Fruit fly (Drosophila melanogaster) whole organism, prepupa: ENCODE results near the gene CG15547.

Source experiments
- Blimp-1 ChIP-seq: fragments of 200-800 bp; sonication (Bioruptor generic); optimal IDR thresholded peaks from 3 replicates; lab custom pipeline; 2017; ENCODE audit warnings: missing biosample characterization, missing genetic modification characterization, mild to moderate bottlenecking, moderate library complexity, missing genetic modification reagents
- CG10669 ChIP-seq: fragments of 200-800 bp; sonication (Bioruptor generic); optimal IDR thresholded peaks from 3 replicates; lab custom pipeline; 2018; ENCODE audit warnings: missing biosample characterization, mild to moderate bottlenecking, missing genetic modification characterization, moderate library complexity
- CG11294 ChIP-seq: fragments of 200-800 bp; sonication (Bioruptor generic); IDR thresholded peaks from 2 replicates; pipeline ENCODE4 v1.3.6; 2022; ENCODE audit warnings: missing biosample characterization, missing genetic modification characterization
- CG11762 ChIP-seq: fragments of 200-800 bp; sonication (Bioruptor generic); optimal IDR thresholded peaks from 3 replicates; lab custom pipeline; 2016; ENCODE audit warnings: missing biosample characterization, missing genetic modification characterization; ENCODE audit not compliant: insufficient read depth
- CG11902 ChIP-seq: fragments of 200-800 bp; sonication (Bioruptor generic); optimal IDR thresholded peaks from 3 replicates; lab custom pipeline; 2016; ENCODE audit warnings: missing biosample characterization, missing genetic modification characterization
- CG15336 ChIP-seq: fragments of 200-800 bp; sonication (Bioruptor generic); IDR thresholded peaks from 2 replicates; pipeline ENCODE4 v1.3.6; 2022; ENCODE audit warnings: missing biosample characterization, missing genetic modification characterization
- CG16779 ChIP-seq: fragments of 200-800 bp; sonication (Bioruptor generic); optimal IDR thresholded peaks from 3 replicates; lab custom pipeline; 2017; ENCODE audit warnings: missing biosample characterization, mild to moderate bottlenecking, missing genetic modification characterization
- CG3032 ChIP-seq: fragments of 200-800 bp; optimal IDR thresholded peaks from 2 replicates; lab custom pipeline; 2019; ENCODE audit warnings: missing biosample characterization, mild to moderate bottlenecking, missing genetic modification characterization, moderate library complexity
- CG31627 ChIP-seq: fragments of 200-800 bp; sonication (Bioruptor generic); optimal IDR thresholded peaks from 3 replicates; lab custom pipeline; 2016; ENCODE audit warnings: missing biosample characterization, missing genetic modification characterization
- CG32006 ChIP-seq: fragments of 200-800 bp; sonication (Bioruptor generic); optimal IDR thresholded peaks from 3 replicates; lab custom pipeline; 2017; ENCODE audit warnings: missing biosample characterization, mild to moderate bottlenecking, missing genetic modification characterization
- CG34406 ChIP-seq: fragments of 200-800 bp; sonication (Bioruptor generic); optimal IDR thresholded peaks from 3 replicates; lab custom pipeline; 2016; ENCODE audit warnings: missing biosample characterization, missing genetic modification characterization
- CG3919 ChIP-seq: fragments of 200-800 bp; sonication (Bioruptor generic); optimal IDR thresholded peaks from 3 replicates; lab custom pipeline; 2016; ENCODE audit warnings: missing biosample characterization, missing genetic modification characterization
- CG4318 ChIP-seq: fragments of 200-800 bp; sonication (Bioruptor generic); optimal IDR thresholded peaks from 3 replicates; lab custom pipeline; 2017; ENCODE audit warnings: missing biosample characterization, mild to moderate bottlenecking, missing genetic modification characterization
- CG6276 ChIP-seq: fragments of 200-800 bp; sonication (Bioruptor generic); optimal IDR thresholded peaks from 2 replicates; lab custom pipeline; 2017; ENCODE audit warnings: missing biosample characterization, mild to moderate bottlenecking, missing genetic modification characterization
- CG6792 ChIP-seq: fragments of 200-800 bp; sonication (Bioruptor generic); optimal IDR thresholded peaks from 3 replicates; lab custom pipeline; 2016; ENCODE audit warnings: missing biosample characterization, missing genetic modification characterization
- CG6808 ChIP-seq: fragments of 200-800 bp; sonication (Bioruptor generic); optimal IDR thresholded peaks from 3 replicates; lab custom pipeline; 2017; ENCODE audit warnings: missing biosample characterization, missing genetic modification characterization, mild to moderate bottlenecking, moderate library complexity, missing genetic modification reagents
- CG6854 ChIP-seq: fragments of 200-800 bp; sonication (Bioruptor generic); optimal IDR thresholded peaks from 2 replicates; lab custom pipeline; 2017; ENCODE audit warnings: missing biosample characterization, mild to moderate bottlenecking, missing genetic modification characterization
- CG7368 ChIP-seq: fragments of 200-800 bp; sonication (Bioruptor generic); optimal IDR thresholded peaks from 3 replicates; lab custom pipeline; 2016; ENCODE audit warnings: missing biosample characterization, missing genetic modification characterization
- CG8119 ChIP-seq: fragments of 200-800 bp; sonication (Bioruptor generic); IDR thresholded peaks from 3 replicates; pipeline ENCODE4 v1.3.6; 2022; ENCODE audit warnings: missing biosample characterization, missing genetic modification characterization
- CG8319 ChIP-seq: fragments of 200-800 bp; sonication (Bioruptor generic); optimal IDR thresholded peaks from 3 replicates; lab custom pipeline; 2016; ENCODE audit warnings: missing biosample characterization, missing genetic modification characterization
- CG9139 ChIP-seq: fragments of 200-800 bp; sonication (Bioruptor generic); optimal IDR thresholded peaks from 3 replicates; lab custom pipeline; 2017; ENCODE audit warnings: missing biosample characterization, mild to moderate bottlenecking, missing genetic modification characterization
- Eip75B ChIP-seq: fragments of 200-800 bp; sonication (Bioruptor generic); optimal IDR thresholded peaks from 3 replicates; lab custom pipeline; 2016; ENCODE audit warnings: missing biosample characterization, missing genetic modification characterization
- Eip78C ChIP-seq: fragments of 200-800 bp; sonication (Bioruptor generic); peaks from one replicate; lab custom pipeline; 2016; ENCODE audit warnings: missing biosample characterization, missing genetic modification characterization
- Eip93F ChIP-seq: fragments of 200-800 bp; sonication (Bioruptor generic); optimal IDR thresholded peaks from 2 replicates; lab custom pipeline; 2016; ENCODE audit warnings: missing biosample characterization, mild to moderate bottlenecking, missing genetic modification characterization
- Ets21C ChIP-seq: fragments of 200-800 bp; sonication (Bioruptor generic); optimal IDR thresholded peaks from 3 replicates; lab custom pipeline; 2016; ENCODE audit warnings: missing biosample characterization, missing genetic modification characterization
- Hr38 ChIP-seq: sonication (Bioruptor generic); optimal IDR thresholded peaks from 2 replicates; lab custom pipeline; 2016; ENCODE audit warnings: missing biosample characterization, missing genetic modification characterization
- Hr39 ChIP-seq: fragments of 200-800 bp; sonication (Bioruptor generic); optimal IDR thresholded peaks from 2 replicates; lab custom pipeline; 2016; ENCODE audit warnings: missing biosample characterization, missing genetic modification characterization
- Hr4 ChIP-seq: fragments of 200-800 bp; sonication (Bioruptor generic); optimal IDR thresholded peaks from 3 replicates; lab custom pipeline; 2016; ENCODE audit warnings: missing biosample characterization, missing genetic modification characterization
- Lpt ChIP-seq: fragments of 200-800 bp; sonication (Bioruptor generic); optimal IDR thresholded peaks from 3 replicates; lab custom pipeline; 2016; ENCODE audit warnings: missing biosample characterization, missing genetic modification characterization
- OdsH ChIP-seq: fragments of 200-800 bp; sonication (Bioruptor generic); optimal IDR thresholded peaks from 3 replicates; lab custom pipeline; 2016; ENCODE audit warnings: missing biosample characterization, missing genetic modification characterization
- Smox ChIP-seq: fragments of 200-800 bp; sonication (Bioruptor generic); optimal IDR thresholded peaks from 3 replicates; lab custom pipeline; 2016; ENCODE audit warnings: missing biosample characterization, missing genetic modification characterization
- Sox102F ChIP-seq: fragments of 200-800 bp; sonication (Bioruptor generic); optimal IDR thresholded peaks from 2 replicates; lab custom pipeline; 2016; ENCODE audit warnings: missing biosample characterization, mild to moderate bottlenecking, missing genetic modification characterization
- Sox14 ChIP-seq: fragments of 200-800 bp; sonication (Bioruptor generic); optimal IDR thresholded peaks from 3 replicates; lab custom pipeline; 2016; ENCODE audit warnings: missing biosample characterization, missing genetic modification characterization
- Sox15 ChIP-seq: fragments of 200-800 bp; sonication (Bioruptor generic); optimal IDR thresholded peaks from 3 replicates; lab custom pipeline; 2016; ENCODE audit warnings: missing biosample characterization, missing genetic modification characterization
- achi ChIP-seq: fragments of 200-800 bp; sonication (Bioruptor generic); optimal IDR thresholded peaks from 3 replicates; lab custom pipeline; 2016; ENCODE audit warnings: missing biosample characterization, missing genetic modification characterization
- acj6 ChIP-seq: fragments of 200-800 bp; sonication (Bioruptor generic); optimal IDR thresholded peaks from 3 replicates; lab custom pipeline; 2016; ENCODE audit warnings: missing biosample characterization, missing genetic modification characterization
- cyc ChIP-seq: fragments of 200-800 bp; sonication (Bioruptor generic); optimal IDR thresholded peaks from 3 replicates; lab custom pipeline; 2016; ENCODE audit warnings: missing biosample characterization, missing genetic modification characterization
- dac ChIP-seq: fragments of 200-800 bp; sonication (Bioruptor generic); optimal IDR thresholded peaks from 2 replicates; lab custom pipeline; 2017; ENCODE audit warnings: missing biosample characterization, mild to moderate bottlenecking, missing genetic modification characterization
- dsx ChIP-seq: fragments of 200-800 bp; optimal IDR thresholded peaks from 3 replicates; lab custom pipeline; 2019; ENCODE audit warnings: missing biosample characterization, mild to moderate bottlenecking, missing genetic modification characterization, moderate library complexity; ENCODE audit not compliant: poor library complexity, severe bottlenecking
- eg ChIP-seq: fragments of 200-800 bp; sonication (Bioruptor generic); IDR thresholded peaks from 3 replicates; pipeline ENCODE4 v1.3.6; 2022; ENCODE audit warnings: missing biosample characterization, missing genetic modification characterization
- esn ChIP-seq: fragments of 200-800 bp; sonication (Bioruptor generic); optimal IDR thresholded peaks from 2 replicates; lab custom pipeline; 2016; ENCODE audit warnings: missing biosample characterization, mild to moderate bottlenecking, missing genetic modification characterization, moderate library complexity
- fd59A ChIP-seq: fragments of 200-800 bp; sonication (Bioruptor generic); optimal IDR thresholded peaks from 2 replicates; lab custom pipeline; 2017; ENCODE audit warnings: missing biosample characterization, mild to moderate bottlenecking, missing genetic modification characterization, missing genetic modification reagents
- fkh ChIP-seq: fragments of 200-800 bp; sonication (Bioruptor generic); optimal IDR thresholded peaks from 3 replicates; lab custom pipeline; 2017; ENCODE audit warnings: missing biosample characterization, mild to moderate bottlenecking, missing genetic modification characterization, moderate library complexity
- lz ChIP-seq: fragments of 200-800 bp; sonication (Bioruptor generic); optimal IDR thresholded peaks from 3 replicates; lab custom pipeline; 2016; ENCODE audit warnings: missing biosample characterization, missing genetic modification characterization
- pdm3 ChIP-seq: fragments of 200-800 bp; sonication (Bioruptor generic); optimal IDR thresholded peaks from 3 replicates; lab custom pipeline; 2016; ENCODE audit warnings: missing biosample characterization, missing genetic modification characterization
- spab ChIP-seq: fragments of 200-800 bp; sonication (Bioruptor generic); optimal IDR thresholded peaks from 2 replicates; lab custom pipeline; 2017; ENCODE audit warnings: missing biosample characterization, mild to moderate bottlenecking, missing genetic modification characterization, missing genetic modification reagents
- svp ChIP-seq: fragments of 200-800 bp; sonication (Bioruptor generic); peaks from one replicate; lab custom pipeline; 2016; ENCODE audit warnings: missing biosample characterization, missing genetic modification characterization
- topi ChIP-seq: fragments of 200-800 bp; sonication (Bioruptor generic); optimal IDR thresholded peaks from 3 replicates; lab custom pipeline; 2016; ENCODE audit warnings: missing biosample characterization, missing genetic modification characterization
- vri ChIP-seq: fragments of 200-800 bp; sonication (Bioruptor generic); optimal IDR thresholded peaks from 3 replicates; lab custom pipeline; 2016; ENCODE audit warnings: missing biosample characterization, mild to moderate bottlenecking, missing genetic modification characterization

CG15547 gene

dm6 chr3R:30843709-30844108, 39.6 kb downstream of the CG15547 start (continued):
- peak; percentile 14 for TF ChIP-seq achi (GFP tag; lab: Kevin White, UChicago)
- TF ChIP-seq Ets21C (GFP tag; lab: Kevin White, UChicago) = peak; percentile 58
- TF ChIP-seq Smox (GFP tag; lab: Kevin White, UChicago) = peak; percentile 77
- TF ChIP-seq Eip78C (GFP tag; lab: Kevin White, UChicago) = peak; percentile 86
- no peak for TF ChIP-seq CG8319 (GFP tag; lab: Kevin White, UChicago)
- TF ChIP-seq topi (GFP tag; lab: Kevin White, UChicago) = peak; percentile 76
- no peak for TF ChIP-seq CG6854 (GFP tag; lab: Kevin White, UChicago)
- TF ChIP-seq CG8119 (GFP tag; lab: Robert Waterston, UW) = no peak
- peak; percentile 43 for TF ChIP-seq CG6792 (GFP tag; lab: Kevin White, UChicago)
- no peak for TF ChIP-seq eg
- no peak for TF ChIP-seq Hr38 (GFP tag; lab: Kevin White, UChicago)
- TF ChIP-seq Hr4 = no peak
- no peak for TF ChIP-seq Lpt (GFP tag; lab: Kevin White, UChicago)
- TF ChIP-seq esn (GFP tag; lab: Kevin White, UChicago) = peak; percentile 78
- TF ChIP-seq CG3919 (GFP tag; lab: Kevin White, UChicago) = peak; percentile 50
- no peak for TF ChIP-seq CG16779
- TF ChIP-seq Sox102F (GFP tag; lab: Kevin White, UChicago) = peak; percentile 56
- no peak for TF ChIP-seq spab (GFP tag; lab: Kevin White, UChicago)
- TF ChIP-seq CG10669 = peak; percentile 64
- peak; percentile 61 for TF ChIP-seq Hr39 (GFP tag; lab: Kevin White, UChicago)
- TF ChIP-seq Sox15 (GFP tag; lab: Kevin White, UChicago) = peak; percentile 41
- no peak for TF ChIP-seq CG7368 (GFP tag; lab: Kevin White, UChicago)
- peak; percentile 47 for TF ChIP-seq pdm3 (GFP tag; lab: Kevin White, UChicago)
- TF ChIP-seq CG11762 = peak; percentile 16
- no peak for TF ChIP-seq CG4318 (GFP tag; lab: Kevin White, UChicago)
- peak; percentile 65 for TF ChIP-seq CG31627 (GFP tag; lab: Kevin White, UChicago)
- TF ChIP-seq fkh = no peak
- peak; percentile 8 for TF ChIP-seq CG34406 (GFP tag; lab: Kevin White, UChicago)
- TF ChIP-seq CG11294 (GFP tag; lab: Robert Waterston, UW) = no peak
- no peak for TF ChIP-seq Blimp-1 (GFP tag; lab: Kevin White, UChicago)
- TF ChIP-seq Eip93F (GFP tag; lab: Kevin White, UChicago) = no peak
- TF ChIP-seq dsx (GFP tag; lab: Kevin White, UChicago) = peak; percentile 36
- peak; percentile 19 for TF ChIP-seq CG11902 (GFP tag; lab: Kevin White, UChicago)
- no peak for TF ChIP-seq vri
- no peak for TF ChIP-seq CG6808 (GFP tag; lab: Kevin White, UChicago)
- TF ChIP-seq CG15336 = no peak
- TF ChIP-seq dac (GFP tag; lab: Kevin White, UChicago) = no peak
- TF ChIP-seq CG3032 = peak; percentile 60
- TF ChIP-seq CG9139 (GFP tag; lab: Kevin White, UChicago) = no peak
- no peak for TF ChIP-seq CG32006 (GFP tag; lab: Kevin White, UChicago)

- TF ChIP-seq spab (GFP tag; lab: Kevin White, UChicago) = peak; percentile 74
- peak; percentile 77 for TF ChIP-seq CG10669
- no peak for TF ChIP-seq CG7368 (GFP tag; lab: Kevin White, UChicago)
- peak; percentile 28 for TF ChIP-seq cyc
- TF ChIP-seq Blimp-1 (GFP tag; lab: Kevin White, UChicago) = peak; percentile 19
- TF ChIP-seq Eip78C (GFP tag; lab: Kevin White, UChicago) = peak; percentile 86
- TF ChIP-seq CG6276 = no peak
- no peak for TF ChIP-seq Eip75B (GFP tag; lab: Kevin White, UChicago)
- TF ChIP-seq acj6 = peak; percentile 69
- peak; percentile 42 for TF ChIP-seq Sox14
- peak; percentile 36 for TF ChIP-seq svp
- no peak for TF ChIP-seq CG15336
- peak; percentile 77 for TF ChIP-seq fd59A (GFP tag; lab: Kevin White, UChicago)
- TF ChIP-seq lz = peak; percentile 11
- no peak for TF ChIP-seq CG11294 (GFP tag; lab: Robert Waterston, UW)
- TF ChIP-seq OdsH (GFP tag; lab: Kevin White, UChicago) = peak; percentile 65
- peak; percentile 27 for TF ChIP-seq CG11902 (GFP tag; lab: Kevin White, UChicago)
- TF ChIP-seq esn (GFP tag; lab: Kevin White, UChicago) = peak; percentile 34
- no peak for TF ChIP-seq Hr39 (GFP tag; lab: Kevin White, UChicago)
Observed at dm6 chr3R:30842639-30843476, 40.4 kb downstream of the CG15547 start.
